Fruit fly (Drosophila melanogaster) whole organism, embryonic: ENCODE measurements around the gene PH4alphaEFB.
A peak's percentile ranks its signal among the peaks of the same experiment; 100 is the strongest.

ENCODE experiments used
- Adf1 ChIP-seq: fragments of 200-800 bp; sonication (Bioruptor generic); IDR thresholded peaks from 2 replicates; pipeline ENCODE4 v1.3.6; 2022; ENCODE audit warnings: missing biosample characterization, missing genetic modification characterization
- CG10267 ChIP-seq: fragments of 200-800 bp; sonication (Bioruptor generic); optimal IDR thresholded peaks from 2 replicates; lab custom pipeline; 2018; ENCODE audit warnings: missing biosample characterization, mild to moderate bottlenecking, missing genetic modification characterization, moderate library complexity
- CG10462 ChIP-seq: fragments of 200-800 bp; sonication (Bioruptor generic); optimal IDR thresholded peaks from 2 replicates; lab custom pipeline; 2016; ENCODE audit warnings: missing biosample characterization, missing genetic modification characterization
- CG10979 ChIP-seq: fragments of 200-800 bp; sonication (Bioruptor generic); optimal IDR thresholded peaks from 2 replicates; lab custom pipeline; 2018; ENCODE audit warnings: missing biosample characterization, mild to moderate bottlenecking, missing genetic modification characterization, moderate library complexity
- CG13123 ChIP-seq: fragments of 200-800 bp; sonication (Bioruptor generic); optimal IDR thresholded peaks from 2 replicates; lab custom pipeline; 2016; ENCODE audit warnings: missing biosample characterization, missing genetic modification characterization
- CG15269 ChIP-seq: fragments of 200-800 bp; sonication (Bioruptor generic); optimal IDR thresholded peaks from 2 replicates; lab custom pipeline; 2018; ENCODE audit warnings: missing biosample characterization, mild to moderate bottlenecking, missing genetic modification characterization, moderate library complexity
- CG17385 ChIP-seq: fragments of 200-800 bp; sonication (Bioruptor generic); optimal IDR thresholded peaks from 3 replicates; lab custom pipeline; 2018; ENCODE audit warnings: missing biosample characterization, mild to moderate bottlenecking, missing genetic modification characterization
- CG17568 ChIP-seq: fragments of 200-800 bp; sonication (Bioruptor generic); optimal IDR thresholded peaks from 2 replicates; lab custom pipeline; 2018; ENCODE audit warnings: missing biosample characterization, mild to moderate bottlenecking, missing genetic modification characterization, moderate library complexity
- CG17912 ChIP-seq: fragments of 200-800 bp; sonication (Bioruptor generic); optimal IDR thresholded peaks from 2 replicates; lab custom pipeline; 2018; ENCODE audit warnings: missing biosample characterization, mild to moderate bottlenecking, missing genetic modification characterization
- CG2129 ChIP-seq: fragments of 200-800 bp; sonication (Bioruptor generic); IDR thresholded peaks from 2 replicates; pipeline ENCODE4 v1.3.6; 2022; ENCODE audit warnings: missing biosample characterization, missing genetic modification characterization; ENCODE audit not compliant: partially characterized antibody
- CG30403 ChIP-seq: fragments of 200-800 bp; sonication (Bioruptor generic); optimal IDR thresholded peaks from 3 replicates; lab custom pipeline; 2016; ENCODE audit warnings: missing biosample characterization, missing genetic modification characterization
- CG3838 ChIP-seq: fragments of 200-800 bp; sonication (Bioruptor generic); optimal IDR thresholded peaks from 3 replicates; lab custom pipeline; 2016; ENCODE audit warnings: missing biosample characterization, missing genetic modification characterization
- CG3995 ChIP-seq: fragments of 200-800 bp; sonication (Bioruptor generic); optimal IDR thresholded peaks from 3 replicates; lab custom pipeline; 2016; ENCODE audit warnings: missing biosample characterization, missing genetic modification characterization
- CG43689 ChIP-seq: fragments of 200-800 bp; sonication (Bioruptor generic); IDR thresholded peaks from 2 replicates; pipeline ENCODE4 v1.3.6; 2022; ENCODE audit warnings: missing biosample characterization, missing genetic modification characterization
- CG5180 ChIP-seq: fragments of 200-800 bp; sonication (Bioruptor generic); optimal IDR thresholded peaks from 3 replicates; lab custom pipeline; 2017; ENCODE audit warnings: missing biosample characterization, missing genetic modification characterization, mild to moderate bottlenecking, moderate library complexity, missing genetic modification reagents
- CG5953 ChIP-seq: fragments of 200-800 bp; sonication (Bioruptor generic); IDR thresholded peaks from 2 replicates; pipeline ENCODE4 v1.3.6; 2022; ENCODE audit warnings: missing biosample characterization, missing genetic modification characterization
- CG6765 ChIP-seq: fragments of 200-800 bp; sonication (Bioruptor generic); optimal IDR thresholded peaks from 3 replicates; lab custom pipeline; 2017; ENCODE audit warnings: missing biosample characterization, mild to moderate bottlenecking, missing genetic modification characterization
- CG6854 ChIP-seq: fragments of 200-800 bp; sonication (Bioruptor generic); optimal IDR thresholded peaks from 3 replicates; lab custom pipeline; 2017; ENCODE audit warnings: missing biosample characterization, mild to moderate bottlenecking, missing genetic modification characterization
- CG8281 ChIP-seq: fragments of 200-800 bp; sonication (Bioruptor generic); optimal IDR thresholded peaks from 2 replicates; lab custom pipeline; 2018; ENCODE audit warnings: missing biosample characterization, mild to moderate bottlenecking, missing genetic modification characterization, moderate library complexity
- CG8765 ChIP-seq: fragments of 200-800 bp; sonication (Bioruptor generic); IDR thresholded peaks from 2 replicates; pipeline ENCODE4 v1.3.6; 2022; ENCODE audit warnings: missing biosample characterization, missing genetic modification characterization
- Ets97D ChIP-seq: fragments of 200-800 bp; sonication (Bioruptor generic); optimal IDR thresholded peaks from 3 replicates; lab custom pipeline; 2016; ENCODE audit warnings: missing biosample characterization, missing genetic modification characterization
- HLH3B ChIP-seq: fragments of 200-800 bp; sonication (Bioruptor generic); IDR thresholded peaks from 2 replicates; pipeline ENCODE4 v1.3.6; 2022; ENCODE audit warnings: missing biosample characterization, missing genetic modification characterization
- Hand ChIP-seq: fragments of 200-800 bp; sonication (Bioruptor generic); optimal IDR thresholded peaks from 2 replicates; lab custom pipeline; 2017; ENCODE audit warnings: mild to moderate bottlenecking, missing biosample characterization, missing genetic modification reagents, missing genetic modification characterization
- Hmx ChIP-seq: fragments of 200-800 bp; sonication (Bioruptor generic); optimal IDR thresholded peaks from 2 replicates; lab custom pipeline; 2016; ENCODE audit warnings: missing biosample characterization, missing genetic modification characterization
- MBD-R2 ChIP-seq: fragments of 200-800 bp; sonication (Bioruptor generic); IDR thresholded peaks from 2 replicates; pipeline ENCODE4 v1.3.6; 2022; ENCODE audit warnings: missing biosample characterization, missing genetic modification characterization
- NC2α ChIP-seq: fragments of 200-800 bp; sonication (Bioruptor generic); optimal IDR thresholded peaks from 2 replicates; lab custom pipeline; 2016; ENCODE audit warnings: missing biosample characterization, missing genetic modification characterization
- NFAT ChIP-seq: fragments of 200-800 bp; sonication (Bioruptor generic); IDR thresholded peaks from 2 replicates; pipeline ENCODE4 v1.3.6; 2022; ENCODE audit warnings: missing biosample characterization, missing genetic modification characterization
- Trl ChIP-seq, 3 experiments: fragments of >200 bp in 2 of 3; fragments of 200-800 bp in 1 of 3; sonication (Bioruptor generic) in 1 of 3; optimal IDR thresholded peaks; 2 replicates in 1 of 3; 3 replicates in 2 of 3; lab custom pipeline; 2016 to 2017; ENCODE audit warnings: missing biosample characterization in 1 of 3, missing genetic modification characterization in 1 of 3
- cad ChIP-seq: fragments of >200 bp; optimal IDR thresholded peaks from 2 replicates; lab custom pipeline; 2017; ENCODE audit warnings: missing biosample characterization, missing genetic modification characterization
- chinmo ChIP-seq: fragments of 200-800 bp; sonication (Bioruptor generic); IDR thresholded peaks from 4 replicates; pipeline ENCODE4 v1.3.6; 2022; ENCODE audit warnings: missing biosample characterization, missing genetic modification characterization; ENCODE audit not compliant: partially characterized antibody
- ci ChIP-seq: fragments of 200-800 bp; sonication (Bioruptor generic); IDR thresholded peaks from 3 replicates; pipeline ENCODE4 v1.3.6; 2022; ENCODE audit warnings: missing biosample characterization, missing genetic modification characterization
- crp ChIP-seq, 2 experiments: fragments of 200-800 bp; sonication (Bioruptor generic); optimal IDR thresholded peaks; 2 replicates in 1 of 2; 3 replicates in 1 of 2; lab custom pipeline; 2017; ENCODE audit warnings: missing biosample characterization in 2 of 2, missing genetic modification characterization in 2 of 2, mild to moderate bottlenecking in 1 of 2, moderate library complexity in 1 of 2
- dan ChIP-seq: fragments of 200-800 bp; sonication (Bioruptor generic); IDR thresholded peaks from 2 replicates; pipeline ENCODE4 v1.3.6; 2022; ENCODE audit warnings: missing biosample characterization, missing genetic modification characterization
- dmrt11E ChIP-seq: fragments of 200-800 bp; sonication (Bioruptor generic); optimal IDR thresholded peaks from 3 replicates; lab custom pipeline; 2018; ENCODE audit warnings: missing biosample characterization, mild to moderate bottlenecking, missing genetic modification characterization, moderate library complexity
- eve ChIP-seq, 2 experiments: fragments of >200 bp; optimal IDR thresholded peaks; 2 replicates each; lab custom pipeline; 2017; ENCODE audit warnings: missing biosample characterization in 2 of 2, missing genetic modification characterization in 2 of 2
- exex ChIP-seq: fragments of 200-800 bp; sonication (Bioruptor generic); optimal IDR thresholded peaks from 4 replicates; lab custom pipeline; 2018; ENCODE audit warnings: missing biosample characterization, mild to moderate bottlenecking, missing genetic modification characterization, moderate library complexity
- fd102C ChIP-seq: fragments of 200-800 bp; sonication (Bioruptor generic); optimal IDR thresholded peaks from 2 replicates; lab custom pipeline; 2018; ENCODE audit warnings: missing biosample characterization, mild to moderate bottlenecking, missing genetic modification characterization, moderate library complexity
- fd96Cb ChIP-seq: fragments of 200-800 bp; sonication (Bioruptor generic); optimal IDR thresholded peaks from 2 replicates; lab custom pipeline; 2018; ENCODE audit warnings: missing biosample characterization, mild to moderate bottlenecking, missing genetic modification characterization, moderate library complexity
- fru ChIP-seq: fragments of >200 bp; optimal IDR thresholded peaks from 2 replicates; lab custom pipeline; 2017
- ftz-f1 ChIP-seq: fragments of 200-800 bp; sonication (Bioruptor generic); optimal IDR thresholded peaks from 2 replicates; lab custom pipeline; 2016; ENCODE audit warnings: missing biosample characterization, missing genetic modification characterization
- gfzf ChIP-seq: fragments of 200-800 bp; sonication (Bioruptor generic); optimal IDR thresholded peaks from 2 replicates; lab custom pipeline; 2016; ENCODE audit warnings: missing biosample characterization, mild to moderate bottlenecking, missing genetic modification characterization, moderate library complexity
- grau ChIP-seq: fragments of 200-800 bp; optimal IDR thresholded peaks from 3 replicates; lab custom pipeline; 2019; ENCODE audit warnings: missing biosample characterization, mild to moderate bottlenecking, missing genetic modification characterization, moderate library complexity
- jing ChIP-seq: fragments of 200-800 bp; sonication (Bioruptor generic); optimal IDR thresholded peaks from 2 replicates; lab custom pipeline; 2018; ENCODE audit warnings: missing biosample characterization, mild to moderate bottlenecking, missing genetic modification characterization
- jumu ChIP-seq: fragments of 200-800 bp; sonication (Bioruptor generic); optimal IDR thresholded peaks from 3 replicates; lab custom pipeline; 2016; ENCODE audit warnings: missing biosample characterization, missing genetic modification characterization
- knrl ChIP-seq: fragments of 200-800 bp; sonication (Bioruptor generic); IDR thresholded peaks from 3 replicates; pipeline ENCODE4 v1.3.6; 2022; ENCODE audit warnings: missing biosample characterization, missing genetic modification characterization; ENCODE audit not compliant: partially characterized antibody
- nerfin-1 ChIP-seq: fragments of 200-800 bp; sonication (Bioruptor generic); optimal IDR thresholded peaks from 3 replicates; lab custom pipeline; 2019; ENCODE audit warnings: missing biosample characterization, mild to moderate bottlenecking, missing genetic modification characterization, moderate library complexity
- nom ChIP-seq: fragments of 200-800 bp; sonication (Bioruptor generic); optimal IDR thresholded peaks from 2 replicates; lab custom pipeline; 2017; ENCODE audit warnings: missing biosample characterization, missing genetic modification characterization, mild to moderate bottlenecking, moderate library complexity, missing genetic modification reagents
- pb ChIP-seq: fragments of 200-800 bp; sonication (Bioruptor generic); optimal IDR thresholded peaks from 3 replicates; lab custom pipeline; 2016; ENCODE audit warnings: missing biosample characterization, missing genetic modification characterization
- psq ChIP-seq: fragments of 200-800 bp; sonication (Bioruptor generic); optimal IDR thresholded peaks from 2 replicates; lab custom pipeline; 2017; ENCODE audit warnings: missing biosample characterization, missing genetic modification characterization
- tin ChIP-seq: fragments of 200-800 bp; sonication (Bioruptor generic); optimal IDR thresholded peaks from 3 replicates; lab custom pipeline; 2016; ENCODE audit warnings: missing biosample characterization, missing genetic modification characterization
- zfh2 ChIP-seq: fragments of 200-800 bp; sonication (Bioruptor generic); optimal IDR thresholded peaks from 2 replicates; lab custom pipeline; 2016; ENCODE audit warnings: missing biosample characterization, missing genetic modification characterization

PH4alphaEFB gene

dm6 chr3R:30423695-30424094 is 42.2 kb upstream of the PH4alphaEFB start, which contains the start of the genes CG15535 and mRpS18C (continued):
- no peak for TF ChIP-seq CG17568 (GFP tag; lab: Kevin White, UChicago)
- TF ChIP-seq CG17912 (GFP tag; lab: Kevin White, UChicago): no peak
- TF ChIP-seq exex: peak; percentile 28
- TF ChIP-seq CG8281 (tag; lab: Kevin White, UChicago): no peak
- TF ChIP-seq CG43689: no peak
- peak; percentile 49 for TF ChIP-seq Ets97D (GFP tag; lab: Kevin White, UChicago)
- no peak for TF ChIP-seq Hmx (GFP tag; lab: Kevin White, UChicago)
- TF ChIP-seq CG6765 (GFP tag; lab: Kevin White, UChicago): no peak
- no peak for TF ChIP-seq eve (GFP tag; optimal IDR thresholded peaks at IDR 0.05; lab: Kevin White, UChicago)
- 0 out of 4 replicates have a peak, but pooled peaks have one; percentile 6 for TF ChIP-seq chinmo (GFP tag; lab: Robert Waterston, UW)
- TF ChIP-seq CG10267 (tag; lab: Kevin White, UChicago): peak; percentile 94
- TF ChIP-seq HLH3B (GFP tag; lab: Robert Waterston, UW): no peak
- no peak for TF ChIP-seq psq (GFP tag; lab: Kevin White, UChicago)
- no peak for TF ChIP-seq CG17385 (GFP tag; lab: Kevin White, UChicago)
- no peak for TF ChIP-seq CG30403 (GFP tag; lab: Kevin White, UChicago)
- no peak for TF ChIP-seq nom
- no peak for TF ChIP-seq tin
- no peak for TF ChIP-seq jing (GFP tag; lab: Kevin White, UChicago)
- TF ChIP-seq CG13123: no peak
- TF ChIP-seq Hand: no peak
- TF ChIP-seq ftz-f1 (GFP tag; lab: Kevin White, UChicago): peak; percentile 38
- TF ChIP-seq NC2α (GFP tag; lab: Kevin White, UChicago): no peak
- TF ChIP-seq nerfin-1 (tag; lab: Kevin White, UChicago): no peak
- peak; percentile 49 for TF ChIP-seq CG2129
- TF ChIP-seq jumu: no peak
- no peak for TF ChIP-seq NFAT (GFP tag; lab: Robert Waterston, UW)
- peak; percentile 5; the same call in 1 of the 3 replicates for TF ChIP-seq ci (GFP tag; lab: Robert Waterston, UW)
- TF ChIP-seq Trl (optimal IDR thresholded peaks at IDR 0.05; lab: Kevin White, UChicago): no peak
- no peak for TF ChIP-seq Trl (GFP tag; optimal IDR thresholded peaks at IDR 0.05; lab: Kevin White, UChicago)
- TF ChIP-seq MBD-R2: peak; percentile 94
- TF ChIP-seq crp (GFP tag; optimal IDR thresholded peaks at IDR 0.05; lab: Kevin White, UChicago): peak; percentile 82 to 96
- TF ChIP-seq CG8765 (GFP tag; lab: Robert Waterston, UW): no peak
- TF ChIP-seq pb: no peak
- TF ChIP-seq dan (GFP tag; lab: Robert Waterston, UW): no peak
- peak; percentile 11 for TF ChIP-seq grau (tag; lab: Kevin White, UChicago)
- TF ChIP-seq gfzf (GFP tag; lab: Kevin White, UChicago): no peak
- no peak for TF ChIP-seq cad (GFP tag; lab: Kevin White, UChicago)
- no peak for TF ChIP-seq CG3838
- TF ChIP-seq fd102C: no peak
- no peak for TF ChIP-seq fd96Cb (tag; lab: Kevin White, UChicago)
- TF ChIP-seq zfh2: no peak
- TF ChIP-seq fru (lab: Kevin White, UChicago): no peak
- peak; percentile 72; the same call in 2 of the 3 replicates for TF ChIP-seq knrl
- TF ChIP-seq Adf1 (GFP tag; lab: Robert Waterston, UW): no peak
- TF ChIP-seq CG3995 (GFP tag; lab: Kevin White, UChicago): peak; percentile 6
- no peak for TF ChIP-seq CG6854 (GFP tag; lab: Kevin White, UChicago)
- TF ChIP-seq CG15269 (tag; lab: Kevin White, UChicago): no peak
- TF ChIP-seq CG5180 (GFP tag; lab: Kevin White, UChicago): no peak
- no peak for TF ChIP-seq CG5953 (GFP tag; lab: Robert Waterston, UW)
- TF ChIP-seq dmrt11E (tag; lab: Kevin White, UChicago): peak; percentile 7
- no peak for TF ChIP-seq CG10462 (GFP tag; lab: Kevin White, UChicago)
- no peak for TF ChIP-seq CG10979 (tag; lab: Kevin White, UChicago)
